Fruit fly (Drosophila melanogaster): Measurements from ENCODE around the gene prd1.

The prd1 gene

DNA sequence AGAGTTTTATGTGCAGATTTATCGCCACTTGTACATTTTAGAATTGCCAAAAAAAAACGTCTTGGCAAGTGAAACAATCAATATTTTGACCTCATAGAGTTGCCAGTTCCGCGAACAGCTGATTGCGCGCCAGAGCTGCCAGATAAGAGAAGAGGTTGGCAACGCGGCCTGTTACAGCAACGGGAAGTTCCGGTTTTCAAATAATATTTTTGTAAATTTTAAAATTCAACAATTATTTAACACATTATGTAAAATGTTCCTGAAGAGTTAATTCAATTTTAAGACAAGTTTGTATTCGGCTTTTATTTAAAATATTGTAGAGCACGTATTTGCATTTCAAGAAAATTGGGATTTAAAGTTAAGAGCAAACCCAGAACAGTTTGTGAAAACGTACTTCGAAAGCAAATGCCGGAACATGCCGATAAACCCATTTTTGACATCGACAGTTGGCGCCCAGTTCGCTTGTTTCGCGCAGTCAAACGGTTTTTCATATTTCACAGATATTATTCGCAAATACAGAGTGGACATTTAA lies at the start of gene prd1, which contains the start of gene HisCl1:
TSS of gene prd1 (minus strand) at position 320 of the 532 bp plus-strand sequence.
TSS of gene HisCl1 (plus strand) at position 482 of the 532 bp plus-strand sequence.
- no peak for TF ChIP-seq Pif1A (GFP tag; optimal IDR thresholded peaks at IDR 0.05)
- TF ChIP-seq CG10348 (GFP tag; IDR thresholded peaks at IDR 0.05), result peak; percentile 62; the same call in 1 of the 2 replicates
- TF ChIP-seq CG12605 (GFP tag; IDR thresholded peaks at IDR 0.05), result no peak
- peak; percentile 67 for TF ChIP-seq Snoo (tag; optimal IDR thresholded peaks at IDR 0.05)
- TF ChIP-seq CG17806 (tag; optimal IDR thresholded peaks at IDR 0.05), result peak; percentile 55
- TF ChIP-seq Ets98B (GFP tag; IDR thresholded peaks at IDR 0.05), result peak; percentile 30; the same call in 1 of the 2 replicates
- TF ChIP-seq CG13204 (GFP tag; optimal IDR thresholded peaks at IDR 0.05), result no peak
- TF ChIP-seq CG14655 (GFP tag; optimal IDR thresholded peaks at IDR 0.05), result no peak
- TF ChIP-seq CG15710 (tag; optimal IDR thresholded peaks at IDR 0.05), result peak; percentile 66
- peak; percentile 51 for TF ChIP-seq CG34367 (tag; optimal IDR thresholded peaks at IDR 0.05)
- TF ChIP-seq D1 (tag; optimal IDR thresholded peaks at IDR 0.05), result no peak
- TF ChIP-seq CG9948 (tag; optimal IDR thresholded peaks at IDR 0.05), result peak; percentile 53
- TF ChIP-seq gl (tag; optimal IDR thresholded peaks at IDR 0.05), result no peak
- TF ChIP-seq CG4496 (GFP tag; IDR thresholded peaks at IDR 0.05), result peak; percentile 64; the same call in 1 of the 3 replicates
- TF ChIP-seq CG8159 (tag; optimal IDR thresholded peaks at IDR 0.05), result no peak
- peak; percentile 51; the same call in 1 of the 2 replicates for TF ChIP-seq CG32121 (GFP tag; IDR thresholded peaks at IDR 0.05)
- TF ChIP-seq EcR (GFP tag; optimal IDR thresholded peaks at IDR 0.05), result peak; percentile 73
- no peak for TF ChIP-seq Pif1B (GFP tag; optimal IDR thresholded peaks at IDR 0.05)
- TF ChIP-seq fd96Ca (GFP tag; IDR thresholded peaks at IDR 0.05), result peak; percentile 51; the same call in 1 of the 3 replicates
- no peak for TF ChIP-seq CG8301 (tag; optimal IDR thresholded peaks at IDR 0.05)
- TF ChIP-seq rn (GFP tag; IDR thresholded peaks at IDR 0.05), result peak; percentile 57; the same call in 1 of the 2 replicates

dm6 chr3R:11833406-11833805 lies 46.6 kb upstream of the prd1 start:
- TF ChIP-seq CG14655 (GFP tag; optimal IDR thresholded peaks at IDR 0.05) (no peak), CG10348 (GFP tag; IDR thresholded peaks at IDR 0.05) (no peak), CG9948 (tag; optimal IDR thresholded peaks at IDR 0.05) (no peak), Pif1A (GFP tag; optimal IDR thresholded peaks at IDR 0.05) (no peak), gl (tag; optimal IDR thresholded peaks at IDR 0.05) (no peak), CG4496 (GFP tag; IDR thresholded peaks at IDR 0.05) (peak; percentile 63; the same call in 2 of the 3 replicates), CG15710 (tag; optimal IDR thresholded peaks at IDR 0.05) (no peak), Ets98B (GFP tag; IDR thresholded peaks at IDR 0.05) (no peak), CG13204 (GFP tag; optimal IDR thresholded peaks at IDR 0.05) (peak; percentile 5), fd96Ca (GFP tag; IDR thresholded peaks at IDR 0.05) (no peak), Pif1B (GFP tag; optimal IDR thresholded peaks at IDR 0.05) (no peak), rn (GFP tag; IDR thresholded peaks at IDR 0.05) (no peak), Snoo (tag; optimal IDR thresholded peaks at IDR 0.05) (no peak), CG8159 (tag; optimal IDR thresholded peaks at IDR 0.05) (no peak), CG12605 (GFP tag; IDR thresholded peaks at IDR 0.05) (no peak), CG34367 (tag; optimal IDR thresholded peaks at IDR 0.05) (no peak), CG17806 (tag; optimal IDR thresholded peaks at IDR 0.05) (no peak), EcR (GFP tag; optimal IDR thresholded peaks at IDR 0.05) (peak; percentile 4), CG32121 (GFP tag; IDR thresholded peaks at IDR 0.05) (no peak), D1 (tag; optimal IDR thresholded peaks at IDR 0.05) (no peak), CG8301 (tag; optimal IDR thresholded peaks at IDR 0.05) (no peak)

- TF ChIP-seq CG12605 (GFP tag; IDR thresholded peaks at IDR 0.05), result peak; percentile 22; the same call in 1 of the 2 replicates
- TF ChIP-seq CG13204 (GFP tag; optimal IDR thresholded peaks at IDR 0.05), result no peak
- 0 out of 3 replicates have a peak, but pooled peaks have one; percentile 26 for TF ChIP-seq CG4496 (GFP tag; IDR thresholded peaks at IDR 0.05)
- peak; percentile 12; the same call in 1 of the 2 replicates for TF ChIP-seq Ets98B (GFP tag; IDR thresholded peaks at IDR 0.05)
- no peak for TF ChIP-seq CG17806 (tag; optimal IDR thresholded peaks at IDR 0.05)
- TF ChIP-seq CG8159 (tag; optimal IDR thresholded peaks at IDR 0.05), result peak; percentile 31
- peak; percentile 37; the same call in 1 of the 2 replicates for TF ChIP-seq CG32121 (GFP tag; IDR thresholded peaks at IDR 0.05)
Measured at dm6 chr3R:11830757-11831586, 44.2 kb upstream of the prd1 start.

DNA sequence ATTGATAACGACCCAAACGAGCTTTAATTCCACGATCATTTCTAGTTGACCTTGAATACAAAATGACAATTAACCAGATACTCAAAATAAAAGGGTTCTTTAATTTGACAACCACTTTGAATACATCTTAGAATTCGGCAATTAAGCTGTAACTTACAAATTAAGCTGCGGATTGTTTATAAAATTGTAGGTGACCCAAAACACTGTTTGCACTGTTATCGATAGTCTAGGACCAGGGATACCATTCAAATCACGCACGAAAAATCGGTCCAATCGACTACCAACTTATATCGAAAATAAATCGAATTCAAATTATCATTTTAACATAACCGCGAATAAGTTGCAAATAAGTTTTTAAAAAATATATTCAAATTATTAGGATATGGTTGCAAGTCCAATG lies 35.5 kb upstream of the prd1 start, which contains the start of gene Kyat:
TSS of gene Kyat (minus strand) at position 228 of the 400 bp plus-strand sequence.
- no peak for TF ChIP-seq CG15710 (tag; optimal IDR thresholded peaks at IDR 0.05)
- TF ChIP-seq Snoo (tag; optimal IDR thresholded peaks at IDR 0.05), result no peak
- no peak for TF ChIP-seq CG12605 (GFP tag; IDR thresholded peaks at IDR 0.05)
- TF ChIP-seq fd96Ca (GFP tag; IDR thresholded peaks at IDR 0.05), result no peak
- no peak for TF ChIP-seq Pif1B (GFP tag; optimal IDR thresholded peaks at IDR 0.05)
- TF ChIP-seq CG9948 (tag; optimal IDR thresholded peaks at IDR 0.05), result no peak
- no peak for TF ChIP-seq gl (tag; optimal IDR thresholded peaks at IDR 0.05)
- no peak for TF ChIP-seq CG17806 (tag; optimal IDR thresholded peaks at IDR 0.05)
- TF ChIP-seq CG10348 (GFP tag; IDR thresholded peaks at IDR 0.05), result no peak
- no peak for TF ChIP-seq CG8301 (tag; optimal IDR thresholded peaks at IDR 0.05)
- no peak for TF ChIP-seq Ets98B (GFP tag; IDR thresholded peaks at IDR 0.05)
- no peak for TF ChIP-seq EcR (GFP tag; optimal IDR thresholded peaks at IDR 0.05)
- no peak for TF ChIP-seq CG32121 (GFP tag; IDR thresholded peaks at IDR 0.05)

DNA sequence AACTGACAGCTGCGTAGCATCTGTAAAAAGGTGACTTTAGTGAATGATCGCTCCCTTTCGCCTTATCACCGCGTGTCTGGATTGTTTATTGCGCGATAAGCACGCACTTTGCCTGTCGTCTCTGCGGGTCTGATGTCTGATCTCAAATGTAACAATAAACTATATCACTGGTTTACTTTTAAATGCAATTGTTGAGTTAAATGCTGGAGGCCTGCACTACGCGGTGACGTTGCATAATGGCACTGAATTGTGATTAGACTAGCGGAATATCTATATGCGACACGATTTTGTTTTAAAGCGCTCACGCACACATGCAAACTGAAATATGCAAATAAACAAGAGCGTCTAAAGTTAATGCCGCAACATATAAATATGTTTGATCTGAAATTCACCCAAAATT lies 35.0 kb upstream of the prd1 start:
- TF ChIP-seq CG10348 (GFP tag; IDR thresholded peaks at IDR 0.05), result no peak
- no peak for TF ChIP-seq CG8301 (tag; optimal IDR thresholded peaks at IDR 0.05)
